Fruit fly (Drosophila melanogaster): Measurements from ENCODE around the gene CG18675.

CG18675 gene

DNA sequence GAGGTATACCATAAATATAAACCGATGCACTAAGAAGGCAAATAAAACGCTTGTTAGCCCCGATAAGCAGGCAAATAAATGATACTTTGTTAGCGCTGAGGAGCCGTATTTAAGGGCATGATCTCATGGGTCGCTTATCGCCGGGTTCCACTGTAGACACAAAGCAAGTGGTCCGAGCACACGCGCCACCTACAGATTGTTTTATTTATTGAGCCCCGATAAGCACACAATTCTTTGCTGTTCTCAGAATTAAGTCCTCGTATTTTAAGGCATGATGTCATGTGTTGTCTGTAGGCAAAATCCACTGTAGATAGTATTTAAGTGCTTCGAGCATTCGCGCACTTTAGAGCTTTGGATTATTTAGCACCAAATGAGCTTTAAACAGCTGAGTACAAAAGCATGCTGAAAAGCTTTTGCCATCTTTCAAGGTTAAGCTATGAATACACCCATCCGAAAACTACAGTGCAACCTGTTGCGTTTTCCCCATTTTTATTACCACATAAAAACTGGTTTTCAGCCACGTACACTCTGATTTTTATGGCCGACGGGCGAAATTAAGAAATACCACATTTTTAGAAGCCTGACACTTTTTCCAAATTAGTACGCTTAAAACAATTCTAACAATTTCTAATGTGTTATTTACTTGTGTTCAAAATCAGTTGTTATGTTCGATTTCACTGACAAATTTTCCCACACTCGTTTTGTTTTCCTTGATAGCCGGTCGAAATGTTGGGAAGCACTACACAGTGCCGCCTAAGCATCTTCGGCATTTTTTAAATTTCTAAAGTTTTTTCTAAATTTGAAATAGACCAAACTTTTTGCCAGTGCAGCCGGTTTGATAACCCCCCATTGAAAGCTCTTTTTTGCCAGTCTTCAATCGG is 66.0 kb downstream of the CG18675 start, which contains the start of gene Sqor (continued):
- TF ChIP-seq Met (GFP tag; optimal IDR thresholded peaks at IDR 0.05) (no peak), CG31627 (GFP tag; optimal IDR thresholded peaks at IDR 0.05) (peak; percentile 94), CG7368 (GFP tag; optimal IDR thresholded peaks at IDR 0.05) (peak; percentile 91), CG6276 (GFP tag; optimal IDR thresholded peaks at IDR 0.05) (peak; percentile 97), dac (GFP tag; optimal IDR thresholded peaks at IDR 0.05) (peak; percentile 95), fd85E (GFP tag; optimal IDR thresholded peaks at IDR 0.05) (peak; percentile 78), CG4318 (GFP tag; optimal IDR thresholded peaks at IDR 0.05) (peak; percentile 97), CG10669 (GFP tag; optimal IDR thresholded peaks at IDR 0.05) (peak; percentile 91), CG6854 (GFP tag; optimal IDR thresholded peaks at IDR 0.05) (peak; percentile 91), Sox14 (GFP tag; optimal IDR thresholded peaks at IDR 0.05) (peak; percentile 97), Eip93F (GFP tag; optimal IDR thresholded peaks at IDR 0.05) (peak; percentile 82), CG6163 (GFP tag; IDR thresholded peaks at IDR 0.05) (peak; percentile 95), CG3032 (tag; optimal IDR thresholded peaks at IDR 0.05) (peak; percentile 98), Eip75B (GFP tag; optimal IDR thresholded peaks at IDR 0.05) (peak; percentile 95), pdm3 (GFP tag; optimal IDR thresholded peaks at IDR 0.05) (peak; percentile 96), Blimp-1 (GFP tag; optimal IDR thresholded peaks at IDR 0.05) (peak; percentile 85), achi (GFP tag; optimal IDR thresholded peaks at IDR 0.05) (peak; percentile 93), CG8319 (GFP tag; optimal IDR thresholded peaks at IDR 0.05) (peak; percentile 86), CG34406 (GFP tag; optimal IDR thresholded peaks at IDR 0.05) (peak; percentile 93), Gug (GFP tag; IDR thresholded peaks at IDR 0.05) (peak; percentile 92), acj6 (GFP tag; optimal IDR thresholded peaks at IDR 0.05) (peak; percentile 94), eg (GFP tag; IDR thresholded peaks at IDR 0.05) (peak; percentile 94)

DNA sequence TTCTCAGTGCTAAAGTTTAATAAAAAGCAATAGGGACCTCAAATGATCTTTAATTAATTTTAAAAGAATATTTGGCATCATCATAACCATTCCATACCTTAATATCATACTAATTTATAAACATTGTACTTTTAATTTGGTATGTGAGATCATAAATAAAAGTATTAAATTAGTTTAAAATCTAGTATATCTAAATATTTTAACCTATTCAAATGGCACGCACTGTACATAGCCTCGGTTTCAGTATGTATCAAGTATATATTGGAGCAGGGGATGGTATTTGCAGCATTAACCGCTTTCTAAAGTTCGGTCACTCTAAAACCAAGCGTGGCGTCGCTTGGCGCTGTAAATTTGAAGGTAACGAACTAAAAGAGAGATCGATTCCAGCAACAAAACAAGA is 68.7 kb downstream of the CG18675 start, which contains the start of gene pav:
Gene pav, plus strand, starts transcription at position 307 of the 400 bp plus-strand sequence.
- TF ChIP-seq CG6276 (GFP tag; optimal IDR thresholded peaks at IDR 0.05), result no peak
- no peak for TF ChIP-seq Eip75B (GFP tag; optimal IDR thresholded peaks at IDR 0.05)
- no peak for TF ChIP-seq Eip93F (GFP tag; optimal IDR thresholded peaks at IDR 0.05)
- TF ChIP-seq CG9139 (GFP tag; optimal IDR thresholded peaks at IDR 0.05), result no peak
- TF ChIP-seq Hr39 (GFP tag; optimal IDR thresholded peaks at IDR 0.05), result no peak
- TF ChIP-seq CG15336 (GFP tag; IDR thresholded peaks at IDR 0.05), result peak; percentile 63
- no peak for TF ChIP-seq fkh (GFP tag; optimal IDR thresholded peaks at IDR 0.05)
- TF ChIP-seq esn (GFP tag; optimal IDR thresholded peaks at IDR 0.05), result peak; percentile 54
- TF ChIP-seq CG3032 (tag; optimal IDR thresholded peaks at IDR 0.05), result peak; percentile 48
- TF ChIP-seq CG31627 (GFP tag; optimal IDR thresholded peaks at IDR 0.05), result no peak
- TF ChIP-seq fd59A (GFP tag; optimal IDR thresholded peaks at IDR 0.05), result no peak
- TF ChIP-seq Sox15 (GFP tag; optimal IDR thresholded peaks at IDR 0.05), result no peak
- no peak for TF ChIP-seq Sox14 (GFP tag; optimal IDR thresholded peaks at IDR 0.05)
- TF ChIP-seq CG6808 (GFP tag; optimal IDR thresholded peaks at IDR 0.05), result no peak
- no peak for TF ChIP-seq Hr4 (GFP tag; optimal IDR thresholded peaks at IDR 0.05)
- no peak for TF ChIP-seq vri (GFP tag; optimal IDR thresholded peaks at IDR 0.05)
- TF ChIP-seq Sox102F (GFP tag; optimal IDR thresholded peaks at IDR 0.05), result no peak
- TF ChIP-seq CG1621 (tag; optimal IDR thresholded peaks at IDR 0.05), result no peak
- no peak for TF ChIP-seq dac (GFP tag; optimal IDR thresholded peaks at IDR 0.05)
- TF ChIP-seq eg (GFP tag; IDR thresholded peaks at IDR 0.05), result peak; percentile 74
- TF ChIP-seq CG8632 (GFP tag; optimal IDR thresholded peaks at IDR 0.05), result no peak
- TF ChIP-seq CG11294 (GFP tag; IDR thresholded peaks at IDR 0.05), result no peak
- no peak for TF ChIP-seq Hr38 (GFP tag; optimal IDR thresholded peaks at IDR 0.05)
- no peak for TF ChIP-seq CG34406 (GFP tag; optimal IDR thresholded peaks at IDR 0.05)
- TF ChIP-seq salr (GFP tag; optimal IDR thresholded peaks at IDR 0.05), result no peak
- TF ChIP-seq cyc (GFP tag; optimal IDR thresholded peaks at IDR 0.05), result no peak
- no peak for TF ChIP-seq Smox (GFP tag; optimal IDR thresholded peaks at IDR 0.05)
- TF ChIP-seq Met (GFP tag; optimal IDR thresholded peaks at IDR 0.05), result no peak
- no peak for TF ChIP-seq svp (GFP tag)
- no peak for TF ChIP-seq CG32006 (GFP tag; optimal IDR thresholded peaks at IDR 0.05)
- TF ChIP-seq CG6854 (GFP tag; optimal IDR thresholded peaks at IDR 0.05), result no peak
- no peak for TF ChIP-seq fd85E (GFP tag; optimal IDR thresholded peaks at IDR 0.05)
- peak; percentile 35; the same call in 2 of the 3 replicates for TF ChIP-seq CG8119 (GFP tag; IDR thresholded peaks at IDR 0.05)
- TF ChIP-seq CG10631 (GFP tag; optimal IDR thresholded peaks at IDR 0.05), result no peak
- TF ChIP-seq Blimp-1 (GFP tag; optimal IDR thresholded peaks at IDR 0.05), result no peak
- peak; percentile 13 for TF ChIP-seq lz (GFP tag; optimal IDR thresholded peaks at IDR 0.05)
- no peak for TF ChIP-seq pdm3 (GFP tag; optimal IDR thresholded peaks at IDR 0.05)
- no peak for TF ChIP-seq CG10669 (GFP tag; optimal IDR thresholded peaks at IDR 0.05)
- no peak for TF ChIP-seq CG16779 (tag; optimal IDR thresholded peaks at IDR 0.05)
- TF ChIP-seq CG3919 (GFP tag; optimal IDR thresholded peaks at IDR 0.05), result no peak
